Worm (Caenorhabditis elegans) whole organism, L4 larva: ENCODE measurements around the gene M05D6.1.

ENCODE experiments used
- D1046.2 ChIP-seq: fragments of 200-800 bp; sonication (Bioruptor generic); IDR thresholded peaks from 2 replicates; pipeline ENCODE4 v1.3.6; 2022; ENCODE audit warnings: missing genetic modification characterization, missing compliant biosample characterization
- F26F4.8 ChIP-seq: fragments of 200-800 bp; sonication (Bioruptor generic); conservative IDR thresholded peaks from 2 replicates; pipeline ENCODE4 v1.3.6; 2022; ENCODE audit warnings: missing genetic modification characterization, missing compliant biosample characterization
- F44E2.7 ChIP-seq: fragments of 200-800 bp; sonication (Bioruptor generic); IDR thresholded peaks from 2 replicates; pipeline ENCODE4 v2.1.2; 2022; ENCODE audit warnings: missing genetic modification characterization, missing compliant biosample characterization
- Y75B8A.6 ChIP-seq: fragments of 200-800 bp; sonication (Bioruptor generic); IDR thresholded peaks from 2 replicates; pipeline ENCODE4 v1.3.6; 2022; ENCODE audit warnings: missing genetic modification reagents, missing genetic modification characterization, missing compliant biosample characterization
- ZK546.5 ChIP-seq, 2 experiments: sonication (generic microtip); optimal IDR thresholded peaks; 2 replicates each; lab custom pipeline; 2017; ENCODE audit warnings: missing biosample characterization in 2 of 2, missing genetic modification characterization in 2 of 2
- aha-1 ChIP-seq: fragments of 150-350 bp; peaks from one replicate; lab custom pipeline; 2014; ENCODE audit warnings: missing biosample characterization, missing genetic modification characterization
- ceh-20 ChIP-seq: fragments of 200-800 bp; sonication (Bioruptor generic); IDR thresholded peaks from 2 replicates; pipeline ENCODE4 v1.3.6; 2022; ENCODE audit warnings: missing genetic modification reagents, missing genetic modification characterization, missing compliant biosample characterization
- ceh-32 ChIP-seq: sonication (generic microtip); optimal IDR thresholded peaks from 2 replicates; lab custom pipeline; 2016; ENCODE audit warnings: mild to moderate bottlenecking, missing genetic modification characterization, missing compliant biosample characterization; ENCODE audit not compliant: poor library complexity
- ceh-62 ChIP-seq: sonication (generic microtip); optimal IDR thresholded peaks from 2 replicates; lab custom pipeline; 2017; ENCODE audit warnings: missing biosample characterization, missing genetic modification characterization
- ctbp-1 ChIP-seq: fragments of 200-800 bp; sonication (Bioruptor generic); IDR thresholded peaks from 2 replicates; pipeline ENCODE4 v1.3.6; 2022; ENCODE audit warnings: missing genetic modification reagents, missing genetic modification characterization, missing compliant biosample characterization
- daf-12 ChIP-seq: fragments of 150-350 bp; optimal IDR thresholded peaks from 2 replicates; lab custom pipeline; 2014; ENCODE audit warnings: missing biosample characterization, missing genetic modification reagents, missing genetic modification characterization
- duxl-1 ChIP-seq: sonication (generic microtip); optimal IDR thresholded peaks from 2 replicates; lab custom pipeline; 2016; ENCODE audit warnings: mild to moderate bottlenecking, missing genetic modification characterization, moderate library complexity, missing compliant biosample characterization; ENCODE audit not compliant: poor library complexity
- dve-1 ChIP-seq: sonication (generic microtip); optimal IDR thresholded peaks from 2 replicates; lab custom pipeline; 2017; ENCODE audit warnings: antibody characterized with exemption, mild to moderate bottlenecking, missing genetic modification characterization, missing compliant biosample characterization; ENCODE audit not compliant: insufficient read depth
- egl-43 ChIP-seq: fragments of 200-800 bp; sonication (Bioruptor generic); IDR thresholded peaks from 2 replicates; pipeline ENCODE4 v1.3.6; 2022; ENCODE audit warnings: missing genetic modification reagents, missing genetic modification characterization, missing compliant biosample characterization
- fos-1 ChIP-seq: fragments of 150-350 bp; optimal IDR thresholded peaks from 2 replicates; lab custom pipeline; 2014; ENCODE audit warnings: missing biosample characterization, missing genetic modification characterization
- gei-8 ChIP-seq: fragments of 200-800 bp; sonication (Bioruptor generic); optimal IDR thresholded peaks from 2 replicates; lab custom pipeline; 2018; ENCODE audit warnings: mild to moderate bottlenecking, missing genetic modification characterization, missing compliant biosample characterization
- hif-1 ChIP-seq, 2 experiments: sonication (generic microtip); optimal IDR thresholded peaks; 2 replicates each; lab custom pipeline; 2016 to 2017; ENCODE audit warnings: missing compliant biosample characterization in 2 of 2, missing genetic modification characterization in 2 of 2, missing genetic modification reagents in 2 of 2, missing genotype in 2 of 2, mild to moderate bottlenecking in 1 of 2
- hlh-30 ChIP-seq: sonication (generic microtip); optimal IDR thresholded peaks from 2 replicates; lab custom pipeline; 2017; ENCODE audit warnings: antibody characterized with exemption, mild to moderate bottlenecking, missing genetic modification characterization, missing compliant biosample characterization; ENCODE audit not compliant: insufficient read depth
- lin-38 ChIP-seq: fragments of 200-800 bp; sonication (Bioruptor generic); IDR thresholded peaks from 2 replicates; pipeline ENCODE4 v1.3.6; 2022; ENCODE audit warnings: missing genetic modification reagents, missing genetic modification characterization, missing compliant biosample characterization
- lin-39 ChIP-seq: fragments of 150-350 bp; optimal IDR thresholded peaks from 2 replicates; lab custom pipeline; 2014; ENCODE audit warnings: missing biosample characterization, missing genetic modification reagents, missing genetic modification characterization
- lir-3 ChIP-seq: sonication (generic microtip); optimal IDR thresholded peaks from 2 replicates; lab custom pipeline; 2016; ENCODE audit warnings: mild to moderate bottlenecking, missing genetic modification characterization, missing compliant biosample characterization
- madf-5 ChIP-seq, 2 experiments: fragments of 200-800 bp; sonication (Bioruptor generic); IDR thresholded peaks; 2 replicates each; pipeline ENCODE4 v1.3.6; 2022; ENCODE audit warnings: missing compliant biosample characterization in 2 of 2, missing genetic modification characterization in 2 of 2
- madf-9 ChIP-seq: fragments of 200-800 bp; sonication (Bioruptor generic); conservative IDR thresholded peaks from 2 replicates; pipeline ENCODE4 v1.3.6; 2022; ENCODE audit warnings: missing genetic modification reagents, missing genetic modification characterization, missing compliant biosample characterization
- mep-1 ChIP-seq: fragments of 150-350 bp; sonication (generic microtip); optimal IDR thresholded peaks from 3 replicates; lab custom pipeline; 2014; ENCODE audit warnings: missing biosample characterization, missing genetic modification characterization
- mes-2 ChIP-seq: sonication (generic microtip); optimal IDR thresholded peaks from 2 replicates; lab custom pipeline; 2016; ENCODE audit warnings: missing genotype, mild to moderate bottlenecking, missing genetic modification characterization, missing compliant biosample characterization; ENCODE audit not compliant: poor library complexity, severe bottlenecking
- mxl-3 ChIP-seq: fragments of 200-800 bp; sonication (Bioruptor generic); optimal IDR thresholded peaks from 2 replicates; lab custom pipeline; 2018; ENCODE audit warnings: mild to moderate bottlenecking, missing genetic modification characterization, missing compliant biosample characterization
- nhr-102 ChIP-seq: sonication (generic microtip); optimal IDR thresholded peaks from 2 replicates; lab custom pipeline; 2016; ENCODE audit warnings: mild to moderate bottlenecking, missing genetic modification characterization, moderate library complexity, missing compliant biosample characterization
- nhr-42 ChIP-seq: fragments of 200-800 bp; sonication (Bioruptor generic); IDR thresholded peaks from 2 replicates; pipeline ENCODE4 v1.3.6; 2022; ENCODE audit warnings: missing genetic modification characterization, missing compliant biosample characterization
- saeg-2 ChIP-seq: fragments of 200-800 bp; sonication (Bioruptor generic); IDR thresholded peaks from 2 replicates; pipeline ENCODE4 v1.3.6; 2022; ENCODE audit warnings: missing genetic modification reagents, missing genetic modification characterization, missing compliant biosample characterization
- set-16 ChIP-seq: fragments of 200-800 bp; sonication (Bioruptor generic); IDR thresholded peaks from 2 replicates; pipeline ENCODE4 v1.3.6; 2022; ENCODE audit warnings: missing genetic modification reagents, missing genetic modification characterization, missing compliant biosample characterization
- snpc-1.2 ChIP-seq: fragments of 200-800 bp; sonication (Bioruptor generic); IDR thresholded peaks from 2 replicates; pipeline ENCODE4 v1.3.6; 2022; ENCODE audit warnings: missing genetic modification reagents, missing genetic modification characterization, missing compliant biosample characterization
- spr-1 ChIP-seq: sonication (generic microtip); optimal IDR thresholded peaks from 2 replicates; lab custom pipeline; 2016; ENCODE audit warnings: mild to moderate bottlenecking, missing genetic modification characterization, missing compliant biosample characterization
- tra-1 ChIP-seq: fragments of 200-800 bp; sonication (Bioruptor generic); IDR thresholded peaks from 2 replicates; pipeline ENCODE4 v1.3.6; 2022; ENCODE audit warnings: missing genetic modification reagents, missing genetic modification characterization, missing compliant biosample characterization
- unc-130 ChIP-seq: sonication (generic microtip); optimal IDR thresholded peaks from 2 replicates; lab custom pipeline; 2016; ENCODE audit warnings: missing genetic modification reagents, missing genetic modification characterization, missing compliant biosample characterization
- unc-62 ChIP-seq, 3 experiments: fragments of 150-350 bp in 1 of 3; sonication (generic microtip); optimal IDR thresholded peaks in 2 of 3; peaks in 1 of 3; 1 replicate in 1 of 3; 2 replicates in 2 of 3; lab custom pipeline; 2014 to 2017; ENCODE audit warnings: missing biosample characterization in 3 of 3, missing genetic modification characterization in 3 of 3, missing genetic modification reagents in 3 of 3, missing genotype in 1 of 3

Gene M05D6.1

DNA sequence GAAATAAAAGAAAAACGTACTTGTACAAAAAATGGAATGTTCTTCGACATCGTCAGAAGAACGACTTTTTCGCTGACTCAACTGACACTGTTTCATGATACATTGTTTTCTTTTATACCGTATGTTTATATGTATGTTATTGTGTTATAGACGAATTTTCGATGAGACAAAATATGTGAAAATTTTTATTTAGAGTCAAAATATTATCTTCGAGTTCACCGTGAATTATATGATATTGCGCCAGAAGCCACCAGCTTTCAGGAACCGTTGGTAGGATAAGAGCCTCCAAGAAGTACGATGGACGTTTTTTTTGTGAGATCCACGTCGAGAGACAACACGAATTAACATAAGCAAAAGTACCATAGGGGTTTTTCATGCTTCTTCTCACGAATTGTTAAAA, 19.1 kb downstream of the M05D6.1 start, which contains the start of gene F22B5.6:
F22B5.6 (minus strand) TSS at position 101 of the 400 bp plus-strand sequence.
- no peak for TF ChIP-seq ceh-32 (tag; lab: Kevin White, UChicago)
- no peak for TF ChIP-seq nhr-42
- TF ChIP-seq duxl-1 (tag; lab: Kevin White, UChicago): no peak
- TF ChIP-seq daf-12: no peak
- no peak for TF ChIP-seq ZK546.5 (tag; optimal IDR thresholded peaks at IDR 0.05; lab: Kevin White, UChicago)
- no peak for TF ChIP-seq D1046.2 (GFP tag; lab: Robert Waterston, UW)
- no peak for TF ChIP-seq unc-130 (GFP tag; lab: Kevin White, UChicago)
- TF ChIP-seq nhr-102 (tag; lab: Kevin White, UChicago): no peak
- TF ChIP-seq madf-5 (GFP tag; IDR thresholded peaks at IDR 0.05; lab: Robert Waterston, UW): no peak
- TF ChIP-seq dve-1 (tag; lab: Kevin White, UChicago): no peak
- no peak for TF ChIP-seq ceh-62
- TF ChIP-seq madf-9: no peak

ce11 chrII:8454513-8454912, 20.7 kb downstream of the M05D6.1 start, which contains the start of gene F22B5.5:
Gene F22B5.5 (minus strand): TSS chrII:8454613.
- TF ChIP-seq ceh-20 (no peak), snpc-1.2 (GFP tag; lab: Robert Waterston, UW) (no peak), saeg-2 (GFP tag; lab: Robert Waterston, UW) (no peak), Y75B8A.6 (GFP tag; lab: Robert Waterston, UW) (no peak), egl-43 (no peak), mes-2 (no peak), F26F4.8 (GFP tag; lab: Robert Waterston, UW) (no peak), F44E2.7 (GFP tag; lab: Robert Waterston, UW) (no peak), ctbp-1 (GFP tag; lab: Robert Waterston, UW) (no peak), nhr-42 (no peak), fos-1 (tag; lab: Kevin White, UChicago) (no peak), gei-8 (GFP tag; lab: Kevin White, UChicago) (no peak), lin-38 (GFP tag; lab: Robert Waterston, UW) (no peak)

DNA sequence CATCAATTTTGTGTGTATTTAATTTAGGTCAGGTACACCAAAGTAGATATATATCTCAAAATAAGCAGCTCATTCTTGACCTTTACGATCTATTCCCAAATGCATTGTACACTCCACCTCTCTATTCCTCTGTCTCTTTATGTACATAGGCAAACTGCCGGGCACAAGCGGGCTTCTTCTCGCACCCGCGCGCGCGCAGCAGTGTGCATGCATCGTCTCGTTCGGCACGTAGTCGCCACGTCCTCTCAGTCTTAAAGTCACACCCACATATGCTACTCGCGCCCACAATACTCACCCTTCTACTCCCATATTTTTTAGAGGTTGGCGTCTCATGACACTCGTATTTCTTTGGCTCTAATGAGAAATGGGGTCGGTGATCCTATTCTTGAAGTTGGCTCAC, 23.8 kb downstream of the M05D6.1 start:
- TF ChIP-seq hif-1 (tag; optimal IDR thresholded peaks at IDR 0.05; lab: Kevin White, UChicago) (peak; percentile 94 to 99), spr-1 (tag; lab: Kevin White, UChicago) (no peak), set-16 (GFP tag; lab: Robert Waterston, UW) (peak; percentile 32; the same call in 1 of the 2 replicates), egl-43 (peak; percentile 34; the same call in 1 of the 2 replicates), mep-1 (tag; lab: Kevin White, UChicago) (peak; percentile 18), tra-1 (GFP tag; lab: Robert Waterston, UW) (0 out of 2 replicates have a peak, but pooled peaks have one; percentile 13), duxl-1 (tag; lab: Kevin White, UChicago) (no peak), lin-39 (tag; lab: Kevin White, UChicago) (no peak), aha-1 (tag; lab: Kevin White, UChicago) (peak; percentile 100), hlh-30 (tag; lab: Kevin White, UChicago) (peak; percentile 32)

ce11 chrII:8450750-8451149, 24.5 kb downstream of the M05D6.1 start:
- TF ChIP-seq hif-1 (tag; optimal IDR thresholded peaks at IDR 0.05; lab: Kevin White, UChicago) (peak in 1 of 2 experiments; percentile 40), mxl-3 (GFP tag; lab: Kevin White, UChicago) (peak; percentile 2), unc-62 (GFP tag; optimal IDR thresholded peaks at IDR 0.05 in 1 of 2; lab: Kevin White, UChicago) (peak in 1 of 2 experiments; percentile 51), unc-62 (tag; optimal IDR thresholded peaks at IDR 0.05; lab: Kevin White, UChicago) (no peak), lir-3 (no peak)
